Fruit fly (Drosophila melanogaster) whole organism, embryonic: ENCODE results near the gene dbr.
A peak's percentile ranks its signal among the peaks of the same experiment; 100 is the strongest.

Source experiments
- Atf-2 ChIP-seq: fragments of 200-800 bp; sonication (Bioruptor generic); optimal IDR thresholded peaks from 2 replicates; lab custom pipeline; 2016; ENCODE audit warnings: missing biosample characterization, missing genetic modification characterization
- Blimp-1 ChIP-seq: fragments of 200-800 bp; sonication (Bioruptor generic); optimal IDR thresholded peaks from 3 replicates; lab custom pipeline; 2018; ENCODE audit warnings: missing biosample characterization, missing genetic modification characterization, mild to moderate bottlenecking, moderate library complexity, missing genetic modification reagents
- CG11696 ChIP-seq: fragments of 200-800 bp; sonication (Bioruptor generic); IDR thresholded peaks from 2 replicates; pipeline ENCODE4 v1.3.6; 2022; ENCODE audit warnings: missing biosample characterization, missing genetic modification characterization
- CG12769 ChIP-seq: fragments of 200-800 bp; sonication (Bioruptor generic); optimal IDR thresholded peaks from 2 replicates; lab custom pipeline; 2019; ENCODE audit warnings: missing biosample characterization, mild to moderate bottlenecking, missing genetic modification characterization, moderate library complexity
- CG14710 ChIP-seq: fragments of 200-800 bp; sonication (Bioruptor generic); optimal IDR thresholded peaks from 3 replicates; lab custom pipeline; 2019; ENCODE audit warnings: missing biosample characterization, mild to moderate bottlenecking, missing genetic modification characterization, moderate library complexity
- CG15011 ChIP-seq: fragments of 200-800 bp; sonication (Bioruptor generic); optimal IDR thresholded peaks from 3 replicates; lab custom pipeline; 2018; ENCODE audit warnings: missing biosample characterization, mild to moderate bottlenecking, missing genetic modification characterization
- CG15479 ChIP-seq: fragments of 200-800 bp; sonication (Bioruptor generic); optimal IDR thresholded peaks from 3 replicates; lab custom pipeline; 2019; ENCODE audit warnings: missing biosample characterization, mild to moderate bottlenecking, missing genetic modification characterization, moderate library complexity
- CG17802 ChIP-seq: fragments of 200-800 bp; sonication (Bioruptor generic); optimal IDR thresholded peaks from 2 replicates; lab custom pipeline; 2018; ENCODE audit warnings: missing biosample characterization, mild to moderate bottlenecking, missing genetic modification characterization, moderate library complexity
- CG2199 ChIP-seq: fragments of 200-800 bp; sonication (Bioruptor generic); IDR thresholded peaks from 3 replicates; pipeline ENCODE4 v1.3.6; 2022; ENCODE audit warnings: missing biosample characterization, missing genetic modification characterization
- CG7786 ChIP-seq: fragments of 200-800 bp; sonication (Bioruptor generic); optimal IDR thresholded peaks from 2 replicates; lab custom pipeline; 2016; ENCODE audit warnings: missing biosample characterization, missing genetic modification characterization
- CG7839 ChIP-seq: fragments of 200-800 bp; sonication (Bioruptor generic); optimal IDR thresholded peaks from 3 replicates; lab custom pipeline; 2018; ENCODE audit warnings: missing biosample characterization, mild to moderate bottlenecking, missing genetic modification characterization, moderate library complexity
- D ChIP-seq, 2 experiments: fragments of 200-800 bp in 1 of 2; fragments of >200 bp in 1 of 2; sonication (Bioruptor generic) in 1 of 2; optimal IDR thresholded peaks; 2 replicates in 1 of 2; 3 replicates in 1 of 2; lab custom pipeline; 2017; ENCODE audit warnings: mild to moderate bottlenecking in 1 of 2, missing biosample characterization in 1 of 2, missing genetic modification characterization in 1 of 2, missing genetic modification reagents in 1 of 2
- Drgx ChIP-seq: fragments of 200-800 bp; sonication (Bioruptor generic); IDR thresholded peaks from 2 replicates; pipeline ENCODE4 v1.3.6; 2022; ENCODE audit warnings: missing biosample characterization, missing genetic modification characterization
- E2f1 ChIP-seq: fragments of 200-800 bp; sonication (Bioruptor generic); IDR thresholded peaks from 2 replicates; pipeline ENCODE4 v1.3.6; 2022; ENCODE audit warnings: missing biosample characterization, missing genetic modification characterization
- HLHmδ ChIP-seq: fragments of 200-800 bp; sonication (Bioruptor generic); optimal IDR thresholded peaks from 2 replicates; lab custom pipeline; 2018; ENCODE audit warnings: missing biosample characterization, mild to moderate bottlenecking, missing genetic modification characterization, moderate library complexity
- Kr ChIP-seq: fragments of 200-800 bp; sonication (Bioruptor generic); optimal IDR thresholded peaks from 2 replicates; lab custom pipeline; 2017; ENCODE audit warnings: missing biosample characterization, mild to moderate bottlenecking, missing genetic modification characterization
- Stat92E ChIP-seq, 3 experiments: fragments of >200 bp in 2 of 3; fragments of 200-800 bp in 1 of 3; sonication (Bioruptor generic) in 1 of 3; optimal IDR thresholded peaks; 2 replicates each; lab custom pipeline; 2017 to 2019; ENCODE audit warnings: missing biosample characterization in 3 of 3, missing genetic modification characterization in 3 of 3, mild to moderate bottlenecking in 1 of 3, moderate library complexity in 1 of 3
- bsh ChIP-seq, 2 experiments: fragments of 200-800 bp; sonication (Bioruptor generic); optimal IDR thresholded peaks; 2 replicates each; lab custom pipeline; 2017 to 2018; ENCODE audit warnings: mild to moderate bottlenecking in 2 of 2, missing biosample characterization in 2 of 2, missing genetic modification characterization in 2 of 2, moderate library complexity in 1 of 2
- cad ChIP-seq: fragments of >200 bp; optimal IDR thresholded peaks from 2 replicates; lab custom pipeline; 2017; ENCODE audit warnings: missing biosample characterization, missing genetic modification characterization
- corto ChIP-seq: fragments of 200-800 bp; sonication (Bioruptor generic); optimal IDR thresholded peaks from 2 replicates; lab custom pipeline; 2016; ENCODE audit warnings: missing biosample characterization, mild to moderate bottlenecking, missing genetic modification characterization, moderate library complexity
- crol ChIP-seq: fragments of 200-800 bp; sonication (Bioruptor generic); IDR thresholded peaks from 2 replicates; pipeline ENCODE4 v1.3.6; 2022; ENCODE audit warnings: missing biosample characterization, missing genetic modification characterization
- dan ChIP-seq: fragments of 200-800 bp; sonication (Bioruptor generic); IDR thresholded peaks from 2 replicates; pipeline ENCODE4 v1.3.6; 2022; ENCODE audit warnings: missing biosample characterization, missing genetic modification characterization
- dimm ChIP-seq: fragments of 200-800 bp; sonication (Bioruptor generic); IDR thresholded peaks from 2 replicates; pipeline ENCODE4 v1.3.6; 2022; ENCODE audit warnings: missing biosample characterization, missing genetic modification characterization
- fu2 ChIP-seq: fragments of 200-800 bp; sonication (Bioruptor generic); optimal IDR thresholded peaks from 2 replicates; lab custom pipeline; 2016; ENCODE audit warnings: missing biosample characterization, missing genetic modification characterization
- her ChIP-seq: fragments of 200-800 bp; sonication (Bioruptor generic); optimal IDR thresholded peaks from 2 replicates; lab custom pipeline; 2016; ENCODE audit warnings: missing biosample characterization, missing genetic modification characterization
- lbe ChIP-seq: fragments of 200-800 bp; sonication (Bioruptor generic); optimal IDR thresholded peaks from 2 replicates; lab custom pipeline; 2016; ENCODE audit warnings: missing biosample characterization, mild to moderate bottlenecking, missing genetic modification characterization
- mirr ChIP-seq: fragments of 200-800 bp; sonication (Bioruptor generic); optimal IDR thresholded peaks from 3 replicates; lab custom pipeline; 2018; ENCODE audit warnings: missing biosample characterization, mild to moderate bottlenecking, missing genetic modification characterization
- nom ChIP-seq: fragments of 200-800 bp; sonication (Bioruptor generic); optimal IDR thresholded peaks from 2 replicates; lab custom pipeline; 2017; ENCODE audit warnings: missing biosample characterization, missing genetic modification characterization, mild to moderate bottlenecking, moderate library complexity, missing genetic modification reagents
- prd ChIP-seq, 3 experiments: fragments of >200 bp in 2 of 3; fragments of 200-800 bp in 1 of 3; sonication (Bioruptor generic) in 1 of 3; optimal IDR thresholded peaks in 2 of 3; IDR thresholded peaks in 1 of 3; 2 replicates in 2 of 3; 3 replicates in 1 of 3; pipeline versions ENCODE4 v1.3.6 to Lab custom; 2017 to 2022; ENCODE audit warnings: missing biosample characterization in 1 of 3, missing genetic modification characterization in 1 of 3
- sens ChIP-seq: fragments of 200-800 bp; sonication (Bioruptor generic); peaks from one replicate; lab custom pipeline; 2016; ENCODE audit warnings: missing biosample characterization, missing genetic modification characterization
- tll ChIP-seq, 2 experiments: fragments of 200-800 bp in 1 of 2; fragments of >200 bp in 1 of 2; sonication (Bioruptor generic) in 1 of 2; optimal IDR thresholded peaks; 2 replicates each; lab custom pipeline; 2017 to 2019; ENCODE audit warnings: missing biosample characterization in 2 of 2, missing genetic modification characterization in 2 of 2, mild to moderate bottlenecking in 1 of 2, moderate library complexity in 1 of 2
- twi ChIP-seq: fragments of 200-800 bp; optimal IDR thresholded peaks from 2 replicates; lab custom pipeline; 2019; ENCODE audit warnings: missing biosample characterization, mild to moderate bottlenecking, missing genetic modification characterization, moderate library complexity
- usp ChIP-seq: fragments of >200 bp; optimal IDR thresholded peaks from 2 replicates; lab custom pipeline; 2017; ENCODE audit warnings: missing biosample characterization, missing genetic modification characterization
- zen ChIP-seq: fragments of 200-800 bp; sonication (Bioruptor generic); optimal IDR thresholded peaks from 3 replicates; lab custom pipeline; 2018; ENCODE audit warnings: missing biosample characterization, mild to moderate bottlenecking, missing genetic modification characterization, moderate library complexity

Gene dbr

dm6 chr2L:87255-87723, 21.0 kb downstream of the dbr start, which contains the start of gene net (continued):
- peak; percentile 24 for TF ChIP-seq HLHmδ (GFP tag; lab: Kevin White, UChicago)
- TF ChIP-seq dan, result no peak
- TF ChIP-seq Stat92E (GFP tag; optimal IDR thresholded peaks at IDR 0.05; lab: Kevin White, UChicago), result no peak
- TF ChIP-seq CG17802, result peak; percentile 15

DNA sequence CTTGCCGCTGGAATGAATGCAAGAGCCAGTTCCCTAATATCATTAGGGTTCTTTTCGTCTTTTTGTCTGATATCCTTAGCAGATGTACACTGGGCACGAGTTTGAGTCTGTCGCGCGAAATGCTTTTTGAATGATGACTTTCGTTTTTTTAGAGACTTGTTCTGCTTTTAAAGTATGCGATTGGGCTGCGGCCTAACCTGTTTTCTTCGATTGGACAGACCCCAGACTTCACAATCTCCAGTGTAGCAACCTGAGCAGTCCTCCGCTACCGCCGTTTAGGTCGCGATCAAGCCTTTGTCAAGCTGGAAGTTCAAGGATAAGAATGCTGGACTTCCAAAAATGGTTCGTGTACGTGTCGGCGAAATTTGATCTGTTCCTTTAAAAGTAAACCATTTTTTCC, 22.2 kb downstream of the dbr start:
- TF ChIP-seq mirr (no peak), CG2199 (GFP tag; lab: Robert Waterston, UW) (0 out of 3 replicates have a peak, but pooled peaks have one; percentile 19), CG15011 (no peak), sens (GFP tag; lab: Kevin White, UChicago) (peak; percentile 19), Blimp-1 (GFP tag; lab: Kevin White, UChicago) (peak; percentile 20), dimm (GFP tag; lab: Robert Waterston, UW) (no peak)

DNA sequence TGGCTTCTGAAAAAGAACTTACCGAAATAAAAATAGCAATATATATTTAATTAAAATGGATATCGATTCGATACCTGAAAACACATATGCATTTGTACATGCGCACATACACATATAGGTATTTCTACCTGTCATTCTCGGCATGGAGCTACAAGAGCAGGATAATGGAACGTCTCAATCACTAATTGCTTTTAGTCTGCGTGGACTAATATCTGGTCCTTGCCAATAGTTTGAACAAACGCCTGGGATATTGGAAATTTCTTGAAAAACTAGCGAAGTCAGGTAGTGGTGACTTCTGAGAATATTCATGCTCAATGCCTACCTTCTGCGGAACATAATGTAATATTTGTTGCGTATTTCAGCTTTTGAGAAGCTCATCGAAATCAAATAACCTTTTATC, 22.9 kb downstream of the dbr start:
- TF ChIP-seq zen (tag; lab: Kevin White, UChicago) (peak; percentile 97), CG11696 (no peak)
- TF ChIP-seq, all 482 proteins: peak for 1

- TF ChIP-seq her (GFP tag; lab: Kevin White, UChicago) (no peak), crol (GFP tag; lab: Robert Waterston, UW) (no peak), twi (tag; lab: Kevin White, UChicago) (peak; percentile 100), CG7839 (tag; lab: Kevin White, UChicago) (no peak), CG2199 (GFP tag; lab: Robert Waterston, UW) (0 out of 3 replicates have a peak, but pooled peaks have one; percentile 27), Atf-2 (GFP tag; lab: Kevin White, UChicago) (no peak), usp (GFP tag; lab: Kevin White, UChicago) (no peak), fu2 (GFP tag; lab: Kevin White, UChicago) (no peak)
Observed at dm6 chr2L:90081-90480, 23.8 kb downstream of the dbr start.

- TF ChIP-seq CG15479 (GFP tag; lab: Kevin White, UChicago) (peak; percentile 60), twi (tag; lab: Kevin White, UChicago) (peak; percentile 43), CG7786 (no peak), prd (optimal IDR thresholded peaks at IDR 0.05; lab: Kevin White, UChicago) (no peak), prd (GFP tag; IDR thresholded peaks at IDR 0.05; lab: Robert Waterston, UW) (0 out of 3 replicates have a peak, but pooled peaks have one; percentile 29), CG14710 (tag; lab: Kevin White, UChicago) (no peak), tll (GFP tag; optimal IDR thresholded peaks at IDR 0.05; lab: Kevin White, UChicago) (peak in 1 of 2 experiments; percentile 82), cad (GFP tag; lab: Kevin White, UChicago) (peak; percentile 97), Kr (GFP tag; lab: Kevin White, UChicago) (peak; percentile 14), zen (tag; lab: Kevin White, UChicago) (peak; percentile 99), D (optimal IDR thresholded peaks at IDR 0.05; lab: Kevin White, UChicago) (peak; percentile 93), D (GFP tag; optimal IDR thresholded peaks at IDR 0.05; lab: Kevin White, UChicago) (no peak)
- TF ChIP-seq, all 482 proteins: peak for 8
Observed at dm6 chr2L:91333-91732, 25.1 kb downstream of the dbr start.

- TF ChIP-seq corto (GFP tag; lab: Kevin White, UChicago) (peak; percentile 67), E2f1 (GFP tag; lab: Robert Waterston, UW) (no peak), bsh (GFP tag; optimal IDR thresholded peaks at IDR 0.05; lab: Kevin White, UChicago) (peak in 1 of 2 experiments; percentile 67), nom (peak; percentile 83), Drgx (GFP tag; lab: Robert Waterston, UW) (peak; percentile 53; the same call in 1 of the 2 replicates), lbe (GFP tag; lab: Kevin White, UChicago) (peak; percentile 70), CG12769 (no peak)
Observed at dm6 chr2L:91830-92229, 25.5 kb downstream of the dbr start.
